Worm (Caenorhabditis elegans) whole organism, midembryonic: ENCODE data around the gene K02A6.3.

ENCODE experiments used
- T22C8.4 ChIP-seq: fragments of 200-800 bp; sonication (Bioruptor generic); IDR thresholded peaks from 2 replicates; pipeline ENCODE4 v1.3.6; 2022; ENCODE audit warnings: missing genetic modification characterization, missing compliant biosample characterization
- cog-1 ChIP-seq: sonication (generic microtip); optimal IDR thresholded peaks from 2 replicates; lab custom pipeline; 2016; ENCODE audit warnings: missing genetic modification characterization, missing compliant biosample characterization
- flt-1 ChIP-seq: fragments of 200-800 bp; sonication (Bioruptor generic); IDR thresholded peaks from 2 replicates; pipeline ENCODE4 v1.3.6; 2022; ENCODE audit warnings: missing genetic modification characterization, missing compliant biosample characterization
- klf-2 ChIP-seq: fragments of 200-800 bp; sonication (Bioruptor generic); conservative IDR thresholded peaks from 2 replicates; pipeline ENCODE4 v1.3.6; 2022; ENCODE audit warnings: missing genetic modification reagents, missing genetic modification characterization, missing compliant biosample characterization
- ref-1 ChIP-seq: fragments of 200-800 bp; sonication (Bioruptor generic); conservative IDR thresholded peaks from 2 replicates; pipeline ENCODE4 v1.3.6; 2022; ENCODE audit warnings: missing genetic modification reagents, missing genetic modification characterization, missing compliant biosample characterization
- tab-1 ChIP-seq: fragments of 200-800 bp; sonication (Bioruptor generic); IDR thresholded peaks from 2 replicates; pipeline ENCODE4 v1.3.6; 2022; ENCODE audit warnings: missing genetic modification characterization, missing compliant biosample characterization

DNA sequence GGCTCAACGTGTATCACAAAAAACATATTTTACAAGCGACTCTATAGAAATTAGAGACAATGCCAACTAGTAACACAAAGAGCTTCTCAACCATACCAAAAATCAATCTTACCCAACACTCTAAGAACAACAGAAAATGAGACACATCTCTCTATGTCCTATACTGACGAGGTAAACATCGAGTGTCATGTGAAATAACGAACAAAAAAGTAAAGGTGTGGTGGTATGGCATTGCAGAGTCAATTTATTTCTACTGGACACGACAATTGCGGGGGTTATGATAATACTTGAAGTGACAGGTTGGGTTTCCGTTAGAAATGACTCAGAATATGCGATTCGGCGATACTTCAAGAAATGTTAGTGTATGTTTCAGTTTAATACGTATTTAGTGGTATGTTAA lies 4.8 kb upstream of the K02A6.3 start:
- no peak for TF ChIP-seq tab-1
- no peak for TF ChIP-seq flt-1 (GFP tag; lab: Robert Waterston, UW)
- TF ChIP-seq ref-1 (GFP tag; lab: Robert Waterston, UW), result no peak
- no peak for TF ChIP-seq klf-2 (GFP tag; lab: Robert Waterston, UW)
- no peak for TF ChIP-seq T22C8.4
- TF ChIP-seq cog-1 (tag; lab: Kevin White, UChicago), result no peak
